Worm (Caenorhabditis elegans) whole organism, mixed stage, embryonic: Measurements from ENCODE around the gene trpp-4.

ENCODE experiments used
- unc-39 ChIP-seq: fragments of 150-350 bp; optimal IDR thresholded peaks from 2 replicates; lab custom pipeline; 2014; ENCODE audit warnings: missing biosample characterization, missing genetic modification characterization
- unc-62 ChIP-seq: fragments of 150-350 bp; optimal IDR thresholded peaks from 2 replicates; lab custom pipeline; 2014; ENCODE audit warnings: missing biosample characterization, missing genetic modification reagents, missing genetic modification characterization

DNA sequence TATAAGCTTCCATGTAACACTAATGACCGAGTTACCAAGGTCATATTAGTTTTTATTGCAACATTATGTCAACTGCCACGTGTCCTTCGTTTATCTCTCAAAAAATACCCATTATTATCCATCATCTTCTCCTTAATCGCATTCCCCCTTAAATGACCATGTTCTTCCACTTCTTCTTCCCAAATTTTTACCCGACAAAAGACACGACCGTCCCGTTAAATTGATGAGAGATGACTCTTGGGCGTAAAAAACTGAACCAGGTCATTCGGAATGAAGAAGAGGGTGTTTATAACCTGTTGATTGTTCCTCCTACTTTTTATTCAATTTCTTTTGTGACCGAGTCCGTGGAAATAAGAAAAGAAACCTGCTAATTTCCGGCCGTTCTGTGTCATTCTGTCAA is 44.5 kb downstream of the trpp-4 start:
- TF ChIP-seq unc-39 (tag; lab: Kevin White, UChicago) (no peak), unc-62 (no peak)
